Worm (Caenorhabditis elegans) whole organism, L1 larva: ENCODE results near the gene tra-2.

Experiments used
- C04F5.9 ChIP-seq: sonication (generic microtip); optimal IDR thresholded peaks from 2 replicates; lab custom pipeline; 2016; ENCODE audit warnings: missing genetic modification characterization, missing compliant biosample characterization
- F16B12.6 ChIP-seq: fragments of 150-350 bp; optimal IDR thresholded peaks from 2 replicates; lab custom pipeline; 2014; ENCODE audit warnings: missing biosample characterization, missing genetic modification characterization
- ama-1 ChIP-seq: fragments of 150-350 bp; optimal IDR thresholded peaks from 2 replicates; lab custom pipeline; 2014
- ceh-8 ChIP-seq: fragments of 200-800 bp; sonication (Bioruptor generic); optimal IDR thresholded peaks from 2 replicates; lab custom pipeline; 2018; ENCODE audit warnings: mild to moderate bottlenecking, missing genetic modification characterization, moderate library complexity, missing compliant biosample characterization
- ceh-82 ChIP-seq, 3 experiments: fragments of 150-350 bp in 1 of 3; sonication (generic microtip) in 2 of 3; optimal IDR thresholded peaks; 2 replicates each; lab custom pipeline; 2014 to 2017; ENCODE audit warnings: missing biosample characterization in 3 of 3, missing genetic modification characterization in 3 of 3
- ceh-90 ChIP-seq: sonication (generic microtip); optimal IDR thresholded peaks from 2 replicates; lab custom pipeline; 2016; ENCODE audit warnings: missing genetic modification characterization, missing compliant biosample characterization
- ces-1 ChIP-seq: fragments of 150-350 bp; optimal IDR thresholded peaks from 2 replicates; lab custom pipeline; 2014; ENCODE audit warnings: missing biosample characterization, missing genetic modification reagents, missing genetic modification characterization
- dsc-1 ChIP-seq: sonication (generic microtip); optimal IDR thresholded peaks from 2 replicates; lab custom pipeline; 2016; ENCODE audit warnings: mild to moderate bottlenecking, missing genetic modification characterization, missing compliant biosample characterization
- efl-1 ChIP-seq, 4 experiments: fragments of 150-350 bp; optimal IDR thresholded peaks in 3 of 4; peaks in 1 of 4; 1 replicate in 1 of 4; 2 replicates in 3 of 4; lab custom pipeline; 2014; ENCODE audit warnings: missing biosample characterization in 2 of 4, missing genetic modification characterization in 2 of 4, missing genetic modification reagents in 2 of 4
- egl-13 ChIP-seq: sonication (generic microtip); optimal IDR thresholded peaks from 2 replicates; lab custom pipeline; 2016; ENCODE audit warnings: missing genotype, missing genetic modification reagents, missing genetic modification characterization, missing compliant biosample characterization
- elt-2 ChIP-seq: sonication (generic microtip); optimal IDR thresholded peaks from 2 replicates; lab custom pipeline; 2016; ENCODE audit warnings: missing genetic modification characterization, mild to moderate bottlenecking, inconsistent platforms, missing compliant biosample characterization, missing genetic modification reagents
- fkh-10 ChIP-seq: sonication (generic microtip); optimal IDR thresholded peaks from 2 replicates; lab custom pipeline; 2017; ENCODE audit warnings: missing biosample characterization, missing genetic modification reagents, missing genetic modification characterization
- fkh-4 ChIP-seq: sonication (generic microtip); optimal IDR thresholded peaks from 2 replicates; lab custom pipeline; 2016; ENCODE audit warnings: missing compliant biosample characterization, missing genetic modification characterization, borderline replicate concordance
- fkh-8 ChIP-seq: sonication (generic microtip); optimal IDR thresholded peaks from 2 replicates; lab custom pipeline; 2016; ENCODE audit warnings: mild to moderate bottlenecking, missing genetic modification characterization, missing compliant biosample characterization
- fos-1 ChIP-seq: fragments of 150-350 bp; optimal IDR thresholded peaks from 2 replicates; lab custom pipeline; 2014; ENCODE audit warnings: missing biosample characterization, missing genetic modification characterization
- hlh-17 ChIP-seq: fragments of 200-800 bp; sonication (Bioruptor generic); optimal IDR thresholded peaks from 2 replicates; lab custom pipeline; 2018; ENCODE audit warnings: missing genetic modification characterization, mild to moderate bottlenecking, missing compliant biosample characterization, moderate library complexity, borderline replicate concordance
- irx-1 ChIP-seq: sonication (generic microtip); optimal IDR thresholded peaks from 2 replicates; lab custom pipeline; 2016; ENCODE audit warnings: missing genetic modification characterization, missing compliant biosample characterization
- lin-14 ChIP-seq: fragments of 200-800 bp; sonication (Bioruptor generic); optimal IDR thresholded peaks from 2 replicates; lab custom pipeline; 2018; ENCODE audit warnings: mild to moderate bottlenecking, missing genetic modification characterization, moderate library complexity, missing compliant biosample characterization
- lin-15B ChIP-seq: fragments of 150-350 bp; sonication (generic microtip); optimal IDR thresholded peaks from 3 replicates; lab custom pipeline; 2014; ENCODE audit warnings: missing biosample characterization, missing genetic modification characterization
- lin-35 ChIP-seq, 2 experiments: fragments of 150-350 bp; optimal IDR thresholded peaks; 2 replicates each; lab custom pipeline; 2014; ENCODE audit warnings: missing biosample characterization in 2 of 2, missing genetic modification characterization in 2 of 2, missing genetic modification reagents in 2 of 2
- lir-3 ChIP-seq: sonication (generic microtip); optimal IDR thresholded peaks from 2 replicates; lab custom pipeline; 2016; ENCODE audit warnings: mild to moderate bottlenecking, missing genetic modification characterization, moderate library complexity, missing compliant biosample characterization; ENCODE audit not compliant: poor library complexity
- lsy-2 ChIP-seq, 2 experiments: fragments of 150-350 bp; optimal IDR thresholded peaks; 2 replicates each; lab custom pipeline; 2014; ENCODE audit warnings: missing biosample characterization in 2 of 2, missing genetic modification characterization in 2 of 2
- mdl-1 ChIP-seq, 2 experiments: fragments of 150-350 bp; optimal IDR thresholded peaks; 2 replicates each; lab custom pipeline; 2014 to 2017; ENCODE audit warnings: missing biosample characterization in 2 of 2, missing genetic modification characterization in 2 of 2, inconsistent platforms in 1 of 2
- mef-2 ChIP-seq: fragments of 150-350 bp; optimal IDR thresholded peaks from 2 replicates; lab custom pipeline; 2014; ENCODE audit warnings: missing biosample characterization, missing genetic modification characterization
- mep-1 ChIP-seq: fragments of 150-350 bp; optimal IDR thresholded peaks from 2 replicates; lab custom pipeline; 2014; ENCODE audit warnings: missing biosample characterization, missing genetic modification characterization
- nhr-20 ChIP-seq: sonication (generic microtip); optimal IDR thresholded peaks from 2 replicates; lab custom pipeline; 2016; ENCODE audit warnings: mild to moderate bottlenecking, missing genetic modification characterization, missing compliant biosample characterization
- nhr-47 ChIP-seq: sonication (generic microtip); optimal IDR thresholded peaks from 2 replicates; lab custom pipeline; 2016; ENCODE audit warnings: mild to moderate bottlenecking, missing genetic modification characterization, moderate library complexity, missing compliant biosample characterization
- nhr-71 ChIP-seq: sonication (generic microtip); optimal IDR thresholded peaks from 2 replicates; lab custom pipeline; 2016; ENCODE audit warnings: mild to moderate bottlenecking, missing genetic modification characterization, moderate library complexity, missing compliant biosample characterization
- nhr-76 ChIP-seq: sonication (generic microtip); optimal IDR thresholded peaks from 2 replicates; lab custom pipeline; 2017; ENCODE audit warnings: missing biosample characterization, missing genetic modification characterization
- nhr-84 ChIP-seq: sonication (generic microtip); optimal IDR thresholded peaks from 2 replicates; lab custom pipeline; 2017; ENCODE audit warnings: missing biosample characterization, missing genetic modification characterization
- nhr-90 ChIP-seq: sonication (generic microtip); optimal IDR thresholded peaks from 2 replicates; lab custom pipeline; 2016; ENCODE audit warnings: mild to moderate bottlenecking, missing genetic modification characterization, missing compliant biosample characterization; ENCODE audit not compliant: poor library complexity
- pag-3 ChIP-seq: sonication (generic microtip); optimal IDR thresholded peaks from 2 replicates; lab custom pipeline; 2017; ENCODE audit warnings: missing genetic modification characterization, mild to moderate bottlenecking, missing compliant biosample characterization, antibody characterized with exemption, borderline replicate concordance; ENCODE audit not compliant: insufficient read depth
- pqm-1 ChIP-seq: sonication (generic microtip); optimal IDR thresholded peaks from 3 replicates; lab custom pipeline; 2017; ENCODE audit warnings: missing biosample characterization, missing genetic modification characterization
- rnt-1 ChIP-seq: sonication (generic microtip); optimal IDR thresholded peaks from 2 replicates; lab custom pipeline; 2016; ENCODE audit warnings: mild to moderate bottlenecking, missing genetic modification characterization, moderate library complexity, missing compliant biosample characterization
- skn-1 ChIP-seq: fragments of 150-350 bp; optimal IDR thresholded peaks from 2 replicates; lab custom pipeline; 2014; ENCODE audit warnings: missing biosample characterization, missing genetic modification characterization
- snu-23 ChIP-seq: sonication (generic microtip); optimal IDR thresholded peaks from 2 replicates; lab custom pipeline; 2016; ENCODE audit warnings: missing genetic modification characterization, missing compliant biosample characterization
- sptf-1 ChIP-seq: fragments of 150-350 bp; optimal IDR thresholded peaks from 2 replicates; lab custom pipeline; 2014; ENCODE audit warnings: missing biosample characterization, missing genetic modification characterization
- sup-37 ChIP-seq: fragments of 200-800 bp; sonication (Bioruptor generic); optimal IDR thresholded peaks from 2 replicates; lab custom pipeline; 2018; ENCODE audit warnings: mild to moderate bottlenecking, missing genetic modification characterization, missing compliant biosample characterization
- swsn-7 ChIP-seq: sonication (generic microtip); optimal IDR thresholded peaks from 2 replicates; lab custom pipeline; 2016; ENCODE audit warnings: missing genetic modification characterization, missing compliant biosample characterization
- tbx-2 ChIP-seq: sonication (generic microtip); optimal IDR thresholded peaks from 2 replicates; lab custom pipeline; 2016; ENCODE audit warnings: missing genetic modification characterization, missing compliant biosample characterization
- tlp-1 ChIP-seq: fragments of 150-350 bp; optimal IDR thresholded peaks from 2 replicates; lab custom pipeline; 2014; ENCODE audit warnings: missing biosample characterization, missing genetic modification characterization
- unc-86 ChIP-seq: sonication (generic microtip); optimal IDR thresholded peaks from 2 replicates; lab custom pipeline; 2016; ENCODE audit warnings: missing genetic modification characterization, missing compliant biosample characterization

The tra-2 gene

ce11 chrII:6943299-6944051 lies 22.0 kb downstream of the tra-2 start:
- peak; percentile 27 for TF ChIP-seq C04F5.9 (tag; lab: Kevin White, UChicago)
- no peak for TF ChIP-seq fos-1
- TF ChIP-seq ceh-8 (GFP tag; lab: Kevin White, UChicago): peak; percentile 61
- TF ChIP-seq mef-2 (tag; lab: Kevin White, UChicago): no peak
- TF ChIP-seq pqm-1: no peak
- no peak for TF ChIP-seq egl-13 (tag; lab: Kevin White, UChicago)
- no peak for TF ChIP-seq ama-1
- no peak for TF ChIP-seq F16B12.6
- no peak for TF ChIP-seq irx-1
- TF ChIP-seq snu-23 (GFP tag; lab: Kevin White, UChicago): peak; percentile 8
- no peak for TF ChIP-seq ceh-90 (tag; lab: Kevin White, UChicago)
- no peak for TF ChIP-seq pag-3
- no peak for TF ChIP-seq hlh-17 (GFP tag; lab: Kevin White, UChicago)
- TF ChIP-seq mdl-1 (tag; optimal IDR thresholded peaks at IDR 0.05; lab: Kevin White, UChicago): no peak
- TF ChIP-seq lin-35 (GFP tag; optimal IDR thresholded peaks at IDR 0.05; lab: Kevin White, UChicago): no peak
- peak; percentile 52 for TF ChIP-seq nhr-47 (tag; lab: Kevin White, UChicago)
- TF ChIP-seq ces-1 (GFP tag; lab: Kevin White, UChicago): no peak
- TF ChIP-seq nhr-84 (tag; lab: Kevin White, UChicago): no peak
- no peak for TF ChIP-seq nhr-20 (tag; lab: Kevin White, UChicago)
- TF ChIP-seq nhr-90: no peak
- TF ChIP-seq unc-86 (tag; lab: Kevin White, UChicago): peak; percentile 35
- TF ChIP-seq tlp-1 (tag; lab: Kevin White, UChicago): no peak
- peak; percentile 23 for TF ChIP-seq rnt-1 (tag; lab: Kevin White, UChicago)
- TF ChIP-seq sup-37 (GFP tag; lab: Kevin White, UChicago): no peak
- no peak for TF ChIP-seq lir-3 (tag; lab: Kevin White, UChicago)
- no peak for TF ChIP-seq sptf-1 (tag; lab: Kevin White, UChicago)
- peak; percentile 18 for TF ChIP-seq elt-2 (tag; lab: Kevin White, UChicago)
- TF ChIP-seq dsc-1 (tag; lab: Kevin White, UChicago): peak; percentile 47
- TF ChIP-seq lin-14 (GFP tag; lab: Kevin White, UChicago): peak; percentile 77
- TF ChIP-seq efl-1 (optimal IDR thresholded peaks at IDR 0.05; lab: Kevin White, UChicago): peak in 1 of 2 experiments; percentile 3
- peak in 1 of 2 experiments; percentile 79 for TF ChIP-seq efl-1 (GFP tag; optimal IDR thresholded peaks at IDR 0.05 in 1 of 2; lab: Kevin White, UChicago)
- peak; percentile 25 for TF ChIP-seq tbx-2 (tag; lab: Kevin White, UChicago)
- peak; percentile 39 for TF ChIP-seq skn-1 (tag; lab: Kevin White, UChicago)
- no peak for TF ChIP-seq fkh-4
- peak; percentile 9 for TF ChIP-seq nhr-71 (tag; lab: Kevin White, UChicago)
- TF ChIP-seq lsy-2 (tag; optimal IDR thresholded peaks at IDR 0.05; lab: Kevin White, UChicago): peak in 1 of 2 experiments; percentile 9
- peak; percentile 49 for TF ChIP-seq fkh-8
- peak in 2 of 3 experiments; percentile 11 to 56 for TF ChIP-seq ceh-82 (tag; optimal IDR thresholded peaks at IDR 0.05; lab: Kevin White, UChicago)
- peak; percentile 33 for TF ChIP-seq swsn-7 (tag; lab: Kevin White, UChicago)
- no peak for TF ChIP-seq lin-15B

- TF ChIP-seq fkh-10: peak; percentile 7
- no peak for TF ChIP-seq nhr-76
- TF ChIP-seq pqm-1: no peak
- TF ChIP-seq lin-14 (GFP tag; lab: Kevin White, UChicago): peak; percentile 70
- no peak for TF ChIP-seq mep-1
- peak; percentile 6 for TF ChIP-seq nhr-71 (tag; lab: Kevin White, UChicago)
- TF ChIP-seq unc-86 (tag; lab: Kevin White, UChicago): peak; percentile 25
- TF ChIP-seq ces-1 (GFP tag; lab: Kevin White, UChicago): no peak
- peak; percentile 17 for TF ChIP-seq fkh-8
- TF ChIP-seq dsc-1 (tag; lab: Kevin White, UChicago): no peak
Observed at ce11 chrII:6941520-6941919, 24.0 kb downstream of the tra-2 start.
